Worm (Caenorhabditis elegans) whole organism, young adult: ENCODE results near the gene R05H5.4.

Experiments
- F33H1.4 ChIP-seq: fragments of 200-800 bp; sonication (Bioruptor generic); IDR thresholded peaks from 2 replicates; pipeline ENCODE4 v1.3.6; 2022; ENCODE audit warnings: missing genetic modification reagents, missing genetic modification characterization, missing compliant biosample characterization
- F49E8.2 ChIP-seq: sonication (generic microtip); optimal IDR thresholded peaks from 3 replicates; lab custom pipeline; 2017; ENCODE audit warnings: missing genetic modification characterization, mild to moderate bottlenecking, missing compliant biosample characterization, antibody characterized with exemption, moderate library complexity; ENCODE audit not compliant: insufficient read depth
- F57A8.1 ChIP-seq: fragments of 200-800 bp; sonication (Bioruptor generic); optimal IDR thresholded peaks from 2 replicates; lab custom pipeline; 2018; ENCODE audit warnings: mild to moderate bottlenecking, missing genetic modification characterization, moderate library complexity, missing compliant biosample characterization
- F57C9.4 ChIP-seq: sonication (generic microtip); optimal IDR thresholded peaks from 2 replicates; lab custom pipeline; 2017; ENCODE audit warnings: mild to moderate bottlenecking, missing genetic modification characterization, missing compliant biosample characterization
- T07F8.4 ChIP-seq: sonication (generic microtip); optimal IDR thresholded peaks from 2 replicates; lab custom pipeline; 2016; ENCODE audit warnings: mild to moderate bottlenecking, missing genetic modification characterization, moderate library complexity, missing compliant biosample characterization
- T26A5.8 ChIP-seq: sonication (generic microtip); optimal IDR thresholded peaks from 2 replicates; lab custom pipeline; 2016; ENCODE audit warnings: missing genetic modification characterization, missing compliant biosample characterization
- Y53G8AR.9 ChIP-seq: fragments of 200-800 bp; sonication (Bioruptor generic); conservative IDR thresholded peaks from 2 replicates; pipeline ENCODE4 v1.3.6; 2022; ENCODE audit warnings: missing genetic modification reagents, missing genetic modification characterization, missing compliant biosample characterization
- Y79H2A.3 ChIP-seq: fragments of 200-800 bp; sonication (Bioruptor generic); conservative IDR thresholded peaks from 2 replicates; pipeline ENCODE4 v1.3.6; 2022; ENCODE audit warnings: missing genetic modification reagents, missing genetic modification characterization, missing compliant biosample characterization
- Y95B8A.8 ChIP-seq: fragments of 200-800 bp; sonication (Bioruptor generic); IDR thresholded peaks from 2 replicates; pipeline ENCODE4 v1.3.6; 2022; ENCODE audit warnings: missing genetic modification reagents, missing genetic modification characterization, missing compliant biosample characterization
- ZK185.1 ChIP-seq: sonication (generic microtip); optimal IDR thresholded peaks from 2 replicates; lab custom pipeline; 2016; ENCODE audit warnings: mild to moderate bottlenecking, missing genetic modification characterization, missing compliant biosample characterization; ENCODE audit not compliant: poor library complexity, severe bottlenecking
- aptf-2 ChIP-seq: fragments of 200-800 bp; sonication (Bioruptor generic); conservative IDR thresholded peaks from 2 replicates; pipeline ENCODE4 v1.3.6; 2022; ENCODE audit warnings: missing genetic modification reagents, missing genetic modification characterization, missing compliant biosample characterization
- atf-7 ChIP-seq: sonication (generic microtip); optimal IDR thresholded peaks from 2 replicates; lab custom pipeline; 2017; ENCODE audit warnings: mild to moderate bottlenecking, missing genetic modification characterization, missing compliant biosample characterization
- attf-3 ChIP-seq: fragments of 200-800 bp; sonication (Bioruptor generic); conservative IDR thresholded peaks from 2 replicates; pipeline ENCODE4 v1.3.6; 2022; ENCODE audit warnings: missing genetic modification reagents, missing genetic modification characterization, missing compliant biosample characterization
- cebp-1 ChIP-seq, 2 experiments: fragments of 200-800 bp in 1 of 2; sonication (Bioruptor generic) in 1 of 2; sonication (generic microtip) in 1 of 2; IDR thresholded peaks in 1 of 2; optimal IDR thresholded peaks in 1 of 2; 2 replicates each; pipeline versions ENCODE4 v1.3.6 to Lab custom; 2017 to 2022; ENCODE audit warnings: missing compliant biosample characterization in 2 of 2, missing genetic modification characterization in 2 of 2, mild to moderate bottlenecking in 1 of 2, missing genetic modification reagents in 1 of 2, moderate library complexity in 1 of 2
- chd-7 ChIP-seq: sonication (generic microtip); optimal IDR thresholded peaks from 2 replicates; lab custom pipeline; 2016; ENCODE audit warnings: mild to moderate bottlenecking, missing genetic modification characterization, moderate library complexity, missing compliant biosample characterization
- die-1 ChIP-seq: sonication (generic microtip); optimal IDR thresholded peaks from 2 replicates; lab custom pipeline; 2016; ENCODE audit warnings: missing genotype, mild to moderate bottlenecking, missing genetic modification characterization, missing compliant biosample characterization
- dox-1 ChIP-seq: fragments of 200-800 bp; sonication (Bioruptor generic); IDR thresholded peaks from 2 replicates; pipeline ENCODE4 v1.3.6; 2022; ENCODE audit warnings: missing genetic modification reagents, missing genetic modification characterization, missing compliant biosample characterization
- egl-44 ChIP-seq: fragments of 200-800 bp; sonication (Bioruptor generic); IDR thresholded peaks from 2 replicates; pipeline ENCODE4 v1.3.6; 2022; ENCODE audit warnings: missing genetic modification reagents, missing genetic modification characterization, missing compliant biosample characterization
- ets-4 ChIP-seq: fragments of 200-800 bp; sonication (Bioruptor generic); optimal IDR thresholded peaks from 2 replicates; lab custom pipeline; 2018; ENCODE audit warnings: mild to moderate bottlenecking, missing genetic modification characterization, missing compliant biosample characterization
- fkh-3 ChIP-seq: sonication (generic microtip); optimal IDR thresholded peaks from 2 replicates; lab custom pipeline; 2016; ENCODE audit warnings: mild to moderate bottlenecking, missing genetic modification characterization, missing compliant biosample characterization
- hmg-1.2 ChIP-seq: fragments of 200-800 bp; sonication (Bioruptor generic); IDR thresholded peaks from 2 replicates; pipeline ENCODE4 v1.3.6; 2022; ENCODE audit warnings: missing genetic modification reagents, missing genetic modification characterization, missing compliant biosample characterization
- hmg-20 ChIP-seq: fragments of 200-800 bp; sonication (Bioruptor generic); IDR thresholded peaks from 2 replicates; pipeline ENCODE4 v1.3.6; 2022; ENCODE audit warnings: missing genetic modification reagents, missing genetic modification characterization, missing compliant biosample characterization
- hrde-1 ChIP-seq: sonication (generic microtip); optimal IDR thresholded peaks from 2 replicates; lab custom pipeline; 2016; ENCODE audit warnings: missing genetic modification characterization, mild to moderate bottlenecking, missing compliant biosample characterization, moderate library complexity, missing genotype, missing genetic modification reagents, borderline replicate concordance
- let-607 ChIP-seq, 2 experiments: fragments of 200-800 bp in 1 of 2; sonication (Bioruptor generic) in 1 of 2; sonication (generic microtip) in 1 of 2; optimal IDR thresholded peaks; 2 replicates each; lab custom pipeline; 2016 to 2018; ENCODE audit warnings: mild to moderate bottlenecking in 2 of 2, missing compliant biosample characterization in 2 of 2, missing genetic modification characterization in 2 of 2, moderate library complexity in 2 of 2, missing genotype in 1 of 2
- lin-35 ChIP-seq, 3 experiments: fragments of 150-350 bp in 2 of 3; sonication (generic microtip) in 1 of 3; optimal IDR thresholded peaks; 2 replicates each; lab custom pipeline; 2014 to 2018; ENCODE audit warnings: missing biosample characterization in 3 of 3, missing genetic modification characterization in 3 of 3, missing genetic modification reagents in 3 of 3
- lin-54 ChIP-seq: fragments of 200-800 bp; sonication (Bioruptor generic); optimal IDR thresholded peaks from 2 replicates; lab custom pipeline; 2018; ENCODE audit warnings: mild to moderate bottlenecking, missing genetic modification characterization, missing compliant biosample characterization
- lsy-27 ChIP-seq: sonication (generic microtip); optimal IDR thresholded peaks from 2 replicates; lab custom pipeline; 2017; ENCODE audit warnings: missing genetic modification characterization, mild to moderate bottlenecking, missing compliant biosample characterization, antibody characterized with exemption, missing genotype, borderline replicate concordance; ENCODE audit not compliant: insufficient read depth
- madf-3 ChIP-seq: fragments of 200-800 bp; sonication (Bioruptor generic); IDR thresholded peaks from 2 replicates; pipeline ENCODE4 v1.3.6; 2022; ENCODE audit warnings: missing genetic modification reagents, missing genetic modification characterization, missing compliant biosample characterization
- madf-8 ChIP-seq: fragments of 200-800 bp; sonication (Bioruptor generic); conservative IDR thresholded peaks from 2 replicates; pipeline ENCODE4 v1.3.6; 2022; ENCODE audit warnings: missing genetic modification reagents, missing genetic modification characterization, missing compliant biosample characterization
- mes-4 ChIP-seq: sonication (generic microtip); optimal IDR thresholded peaks from 2 replicates; lab custom pipeline; 2016; ENCODE audit warnings: missing genotype, missing genetic modification characterization, missing compliant biosample characterization
- nfya-1 ChIP-seq: sonication (generic microtip); optimal IDR thresholded peaks from 2 replicates; lab custom pipeline; 2017; ENCODE audit warnings: antibody characterized with exemption, missing compliant biosample characterization, missing genetic modification characterization, borderline replicate concordance; ENCODE audit not compliant: insufficient read depth
- nfya-2 ChIP-seq: fragments of 200-800 bp; sonication (Bioruptor generic); IDR thresholded peaks from 2 replicates; pipeline ENCODE4 v1.3.6; 2022; ENCODE audit warnings: missing genetic modification reagents, missing genetic modification characterization, missing compliant biosample characterization
- nhr-179 ChIP-seq: sonication (generic microtip); optimal IDR thresholded peaks from 2 replicates; lab custom pipeline; 2016; ENCODE audit warnings: mild to moderate bottlenecking, missing genetic modification characterization, missing compliant biosample characterization
- nhr-27 ChIP-seq: fragments of 200-800 bp; sonication (Bioruptor generic); optimal IDR thresholded peaks from 2 replicates; lab custom pipeline; 2018; ENCODE audit warnings: mild to moderate bottlenecking, missing genetic modification characterization, moderate library complexity, missing compliant biosample characterization
- nhr-90 ChIP-seq: sonication (generic microtip); optimal IDR thresholded peaks from 2 replicates; lab custom pipeline; 2016; ENCODE audit warnings: missing genotype, mild to moderate bottlenecking, missing genetic modification characterization, missing compliant biosample characterization
- rec-8 ChIP-seq, 2 experiments: sonication (generic microtip); optimal IDR thresholded peaks; 2 replicates each; lab custom pipeline; 2016; ENCODE audit warnings: mild to moderate bottlenecking in 2 of 2, missing genetic modification characterization in 2 of 2, missing genetic modification reagents in 2 of 2, missing genotype in 2 of 2, missing biosample characterization in 1 of 2, missing compliant biosample characterization in 1 of 2, moderate library complexity in 1 of 2
- repo-1 ChIP-seq: sonication (generic microtip); optimal IDR thresholded peaks from 2 replicates; lab custom pipeline; 2017; ENCODE audit warnings: mild to moderate bottlenecking, missing genetic modification characterization, missing compliant biosample characterization
- sdz-38 ChIP-seq: sonication (generic microtip); optimal IDR thresholded peaks from 2 replicates; lab custom pipeline; 2016; ENCODE audit warnings: missing genotype, missing genetic modification characterization, missing compliant biosample characterization
- somi-1 ChIP-seq: fragments of 200-800 bp; sonication (Bioruptor generic); optimal IDR thresholded peaks from 2 replicates; lab custom pipeline; 2018; ENCODE audit warnings: mild to moderate bottlenecking, missing genetic modification characterization, missing compliant biosample characterization
- sptf-2 ChIP-seq: fragments of 200-800 bp; sonication (Bioruptor generic); optimal IDR thresholded peaks from 2 replicates; lab custom pipeline; 2018; ENCODE audit warnings: mild to moderate bottlenecking, missing genetic modification characterization, missing compliant biosample characterization
- tbx-9 ChIP-seq: sonication (generic microtip); optimal IDR thresholded peaks from 2 replicates; lab custom pipeline; 2016; ENCODE audit warnings: borderline replicate concordance, missing genetic modification characterization, inconsistent platforms, missing compliant biosample characterization
- tlf-1 ChIP-seq: fragments of 200-800 bp; sonication (Bioruptor generic); optimal IDR thresholded peaks from 2 replicates; lab custom pipeline; 2018; ENCODE audit warnings: mild to moderate bottlenecking, missing genetic modification characterization, missing compliant biosample characterization
- ztf-18 ChIP-seq: sonication (generic microtip); optimal IDR thresholded peaks from 2 replicates; lab custom pipeline; 2016; ENCODE audit warnings: missing genotype, mild to moderate bottlenecking, missing genetic modification characterization, missing compliant biosample characterization
- ztf-28 ChIP-seq: fragments of 200-800 bp; sonication (Bioruptor generic); IDR thresholded peaks from 2 replicates; pipeline ENCODE4 v1.3.6; 2022; ENCODE audit warnings: missing genetic modification reagents, missing genetic modification characterization, missing compliant biosample characterization
- ztf-3 ChIP-seq: fragments of 200-800 bp; sonication (Bioruptor generic); optimal IDR thresholded peaks from 2 replicates; lab custom pipeline; 2018; ENCODE audit warnings: mild to moderate bottlenecking, missing genetic modification characterization, missing compliant biosample characterization
- ztf-6 ChIP-seq: fragments of 200-800 bp; sonication (Bioruptor generic); IDR thresholded peaks from 2 replicates; pipeline ENCODE4 v1.3.6; 2022; ENCODE audit warnings: missing genetic modification reagents, missing genetic modification characterization, missing compliant biosample characterization

Gene R05H5.4

DNA sequence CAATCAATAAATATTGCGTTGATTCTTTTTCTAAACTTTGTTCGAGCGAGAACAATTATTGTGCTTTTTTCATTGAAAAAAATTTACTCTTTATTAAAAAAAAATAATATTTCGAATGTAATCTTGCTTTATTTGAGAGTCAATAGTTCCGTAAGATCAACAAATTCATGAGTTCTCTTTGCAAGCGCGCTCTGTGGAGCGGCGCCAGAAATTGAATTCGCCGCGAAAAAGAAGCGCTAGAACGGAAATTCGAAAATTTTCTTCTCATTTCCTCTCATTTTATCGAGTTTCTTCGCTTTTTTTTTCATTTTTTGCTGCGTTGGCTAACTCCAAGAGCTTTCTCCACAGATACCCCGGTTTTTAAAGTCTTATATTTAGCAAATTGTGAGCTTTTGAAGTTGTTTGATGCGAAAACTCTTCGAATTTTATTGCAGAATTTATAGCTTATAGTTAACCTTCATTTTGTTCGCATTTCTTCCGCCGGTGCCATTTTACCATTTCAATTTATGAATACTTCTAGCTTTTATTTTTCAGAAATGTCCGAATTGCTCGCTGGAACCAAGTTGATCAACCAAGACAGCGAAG lies 2.6 kb downstream of the R05H5.4 start, which contains the start of gene R05H5.3 (continued):
- TF ChIP-seq F33H1.4 (GFP tag; lab: Robert Waterston, UW) (peak; percentile 79), repo-1 (tag; lab: Kevin White, UChicago) (no peak), sptf-2 (GFP tag; lab: Kevin White, UChicago) (no peak), lsy-27 (tag; lab: Kevin White, UChicago) (no peak), lin-54 (peak; percentile 85), F57A8.1 (no peak), ZK185.1 (tag; lab: Kevin White, UChicago) (peak; percentile 18), ztf-18 (tag; lab: Kevin White, UChicago) (peak; percentile 58), attf-3 (peak; percentile 72), T26A5.8 (tag; lab: Kevin White, UChicago) (no peak), lin-35 (GFP tag; optimal IDR thresholded peaks at IDR 0.05; lab: Kevin White, UChicago) (peak in 1 of 3 experiments; percentile 75), sdz-38 (tag; lab: Kevin White, UChicago) (no peak), Y79H2A.3 (GFP tag; lab: Robert Waterston, UW) (peak; percentile 72; the same call in 1 of the 2 replicates), madf-3 (GFP tag; lab: Robert Waterston, UW) (peak; percentile 82), ztf-3 (GFP tag; lab: Kevin White, UChicago) (no peak), F49E8.2 (tag; lab: Kevin White, UChicago) (peak; percentile 74), let-607 (tag; optimal IDR thresholded peaks at IDR 0.05; lab: Kevin White, UChicago) (no peak), fkh-3 (tag; lab: Kevin White, UChicago) (no peak), rec-8 (tag; optimal IDR thresholded peaks at IDR 0.05; lab: Kevin White, UChicago) (peak in 1 of 2 experiments; percentile 14), chd-7 (no peak), mes-4 (tag; lab: Kevin White, UChicago) (no peak), hmg-1.2 (GFP tag; lab: Robert Waterston, UW) (peak; percentile 66; the same call in 1 of the 2 replicates), ets-4 (GFP tag; lab: Kevin White, UChicago) (no peak), tbx-9 (tag; lab: Kevin White, UChicago) (no peak), hmg-20 (GFP tag; lab: Robert Waterston, UW) (no peak), nfya-1 (tag; lab: Kevin White, UChicago) (no peak), nhr-179 (tag; lab: Kevin White, UChicago) (no peak), Y53G8AR.9 (GFP tag; lab: Robert Waterston, UW) (no peak), Y95B8A.8 (GFP tag; lab: Robert Waterston, UW) (peak; percentile 75), aptf-2 (GFP tag; lab: Robert Waterston, UW) (0 out of 2 replicates have a peak, but pooled peaks have one; percentile 56), nhr-90 (tag; lab: Kevin White, UChicago) (no peak), T07F8.4 (tag; lab: Kevin White, UChicago) (no peak), die-1 (no peak), cebp-1 (GFP tag; IDR thresholded peaks at IDR 0.05; lab: Robert Waterston, UW) (no peak; the same call in 1 of the 2 replicates), cebp-1 (tag; optimal IDR thresholded peaks at IDR 0.05; lab: Kevin White, UChicago) (no peak), egl-44 (GFP tag; lab: Robert Waterston, UW) (no peak), ztf-6 (GFP tag; lab: Robert Waterston, UW) (0 out of 2 replicates have a peak, but pooled peaks have one; percentile 36), F57C9.4 (tag; lab: Kevin White, UChicago) (no peak), nhr-27 (tag; lab: Kevin White, UChicago) (no peak), madf-8 (GFP tag; lab: Robert Waterston, UW) (peak; percentile 91), dox-1 (no peak), tlf-1 (peak; percentile 58), ztf-28 (GFP tag; lab: Robert Waterston, UW) (no peak; the same call in none of the 2 replicates), somi-1 (GFP tag; lab: Kevin White, UChicago) (no peak), nfya-2 (GFP tag; lab: Robert Waterston, UW) (no peak), hrde-1 (tag; lab: Kevin White, UChicago) (no peak), atf-7 (tag; lab: Kevin White, UChicago) (no peak)
